Worm (Caenorhabditis elegans) whole organism, mixed stage, embryonic: ENCODE data around the gene ampd-1.

Source experiments
- ceh-83 ChIP-seq: fragments of 200-800 bp; sonication (Bioruptor generic); optimal IDR thresholded peaks from 2 replicates; lab custom pipeline; 2018; ENCODE audit warnings: mild to moderate bottlenecking, missing genetic modification characterization, missing compliant biosample characterization
- nhr-76 ChIP-seq: sonication (generic microtip); optimal IDR thresholded peaks from 2 replicates; lab custom pipeline; 2017; ENCODE audit warnings: missing biosample characterization, missing genetic modification characterization
- unc-62 ChIP-seq: fragments of 150-350 bp; optimal IDR thresholded peaks from 2 replicates; lab custom pipeline; 2014; ENCODE audit warnings: missing biosample characterization, missing genetic modification reagents, missing genetic modification characterization

DNA sequence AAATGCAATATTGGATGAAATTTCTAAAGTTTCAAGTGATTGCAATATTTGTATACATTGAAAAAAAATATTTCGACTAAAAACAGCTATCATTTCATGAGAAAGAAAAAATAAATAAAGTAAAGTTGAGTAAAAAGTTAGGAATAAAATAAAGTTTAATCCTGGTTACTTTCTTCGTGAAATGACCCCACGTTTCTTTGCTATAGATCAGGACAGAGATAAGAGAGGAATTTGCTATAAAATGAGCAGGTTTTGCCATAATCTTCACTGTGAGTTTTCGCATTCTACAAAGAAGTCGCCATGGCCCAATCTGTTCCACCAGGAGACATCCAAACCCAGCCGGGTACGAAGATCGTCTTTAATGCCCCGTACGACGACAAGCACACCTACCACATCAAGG is 9.1 kb upstream of the ampd-1 start, which contains the start of gene msp-49:
- TF ChIP-seq ceh-83, result no peak
- no peak for TF ChIP-seq unc-62
- no peak for TF ChIP-seq nhr-76 (tag; lab: Kevin White, UChicago)
